Worm (Caenorhabditis elegans): ENCODE data around the gene gdi-1.

The gdi-1 gene

ce11 chrIV:14767693-14768251 is 24.9 kb downstream of the gdi-1 start, which contains the start of the genes mrps-7 and Y57G11C.3 (continued):
- TF ChIP-seq nfya-2 (GFP tag; IDR thresholded peaks at IDR 0.05) (no peak), Y53G8AR.9 (GFP tag; conservative IDR thresholded peaks at IDR 0.05) (no peak; the same call in 1 of the 2 replicates), tbp1 (GFP tag; optimal IDR thresholded peaks at IDR 0.05) (peak; percentile 72), C06A6.2 (GFP tag; conservative IDR thresholded peaks at IDR 0.05) (no peak), lag-1 (GFP tag; IDR thresholded peaks at IDR 0.05) (no peak), ceh-91 (GFP tag; IDR thresholded peaks at IDR 0.05) (no peak), C17E4.6 (GFP tag; IDR thresholded peaks at IDR 0.05) (no peak), ztf-28 (GFP tag; IDR thresholded peaks at IDR 0.05) (no peak), ets-4 (GFP tag; optimal IDR thresholded peaks at IDR 0.05) (no peak), ztf-25 (GFP tag; IDR thresholded peaks at IDR 0.05) (no peak), lin-26 (GFP tag; IDR thresholded peaks at IDR 0.05) (no peak), attf-3 (GFP tag; conservative IDR thresholded peaks at IDR 0.05) (peak; percentile 100), lir-1 (GFP tag; conservative IDR thresholded peaks at IDR 0.05) (peak; percentile 58; the same call in 1 of the 2 replicates), fkh-3 (tag; optimal IDR thresholded peaks at IDR 0.05) (no peak), T26A5.8 (tag; optimal IDR thresholded peaks at IDR 0.05) (no peak), lsl-1 (GFP tag; optimal IDR thresholded peaks at IDR 0.05) (peak; percentile 45), pbrm-1 (GFP tag; IDR thresholded peaks at IDR 0.05) (peak; percentile 79), atf-7 (tag; optimal IDR thresholded peaks at IDR 0.05) (no peak), madf-10 (tag; optimal IDR thresholded peaks at IDR 0.05) (no peak), Y79H2A.3 (GFP tag; conservative IDR thresholded peaks at IDR 0.05) (no peak), zfh-2 (GFP tag; conservative IDR thresholded peaks at IDR 0.05) (no peak), ceh-27 (GFP tag; optimal IDR thresholded peaks at IDR 0.05) (peak; percentile 74), hmg-1.2 (GFP tag; IDR thresholded peaks at IDR 0.05) (peak; percentile 99), pha-4 (tag; optimal IDR thresholded peaks at IDR 0.05) (peak; percentile 80), repo-1 (tag; optimal IDR thresholded peaks at IDR 0.05) (no peak), nfya-1 (tag; optimal IDR thresholded peaks at IDR 0.05; ENCODE audit: borderline replicate concordance, insufficient read depth) (no peak), nhr-80 (tag; optimal IDR thresholded peaks at IDR 0.05) (peak; percentile 11), dpl-1 (GFP tag; optimal IDR thresholded peaks at IDR 0.05) (peak; percentile 18), sdz-38 (tag; optimal IDR thresholded peaks at IDR 0.05) (no peak), B0261.1 (tag; optimal IDR thresholded peaks at IDR 0.05) (no peak), egl-18 (GFP tag; IDR thresholded peaks at IDR 0.05) (no peak), egl-44 (GFP tag; IDR thresholded peaks at IDR 0.05) (no peak), nhr-120 (GFP tag; IDR thresholded peaks at IDR 0.05) (no peak), hlh-12 (tag; optimal IDR thresholded peaks at IDR 0.05) (no peak), snpc-4 (GFP tag; optimal IDR thresholded peaks at IDR 0.05) (peak; percentile 83), snpc-4 (tag; optimal IDR thresholded peaks at IDR 0.05) (peak; percentile 73 to 93 (median 86)), hrde-1 (tag; optimal IDR thresholded peaks at IDR 0.05; ENCODE audit: borderline replicate concordance) (no peak), die-1 (tag; optimal IDR thresholded peaks at IDR 0.05) (no peak), lin-40 (tag; optimal IDR thresholded peaks at IDR 0.05) (peak; percentile 89), F57A8.1 (GFP tag; optimal IDR thresholded peaks at IDR 0.05) (no peak), F57C9.4 (tag; optimal IDR thresholded peaks at IDR 0.05) (no peak), sptf-2 (GFP tag; optimal IDR thresholded peaks at IDR 0.05) (no peak), attf-5 (GFP tag; optimal IDR thresholded peaks at IDR 0.05) (peak; percentile 79), mes-4 (tag; optimal IDR thresholded peaks at IDR 0.05) (no peak), him-1 (tag; optimal IDR thresholded peaks at IDR 0.05) (no peak), mel-28 (tag; optimal IDR thresholded peaks at IDR 0.05; ENCODE audit: borderline replicate concordance) (no peak), sea-2 (GFP tag; IDR thresholded peaks at IDR 0.05) (no peak), ztf-6 (GFP tag; IDR thresholded peaks at IDR 0.05) (no peak), F55B11.4 (tag; optimal IDR thresholded peaks at IDR 0.05; ENCODE audit: borderline replicate concordance, insufficient read depth) (no peak)

Data from whole organism, young adult.